Worm (Caenorhabditis elegans) whole organism, early embryonic: ENCODE measurements around the gene rnst-2.

Experiments
- B0310.2 ChIP-seq: sonication (generic microtip); optimal IDR thresholded peaks from 2 replicates; lab custom pipeline; 2016; ENCODE audit warnings: mild to moderate bottlenecking, missing genetic modification characterization, missing compliant biosample characterization
- F13C5.2 ChIP-seq: sonication (generic microtip); optimal IDR thresholded peaks from 2 replicates; lab custom pipeline; 2017; ENCODE audit warnings: mild to moderate bottlenecking, missing genetic modification characterization, inconsistent platforms, missing compliant biosample characterization
- aly-1 ChIP-seq: sonication (generic microtip); optimal IDR thresholded peaks from 2 replicates; lab custom pipeline; 2016; ENCODE audit warnings: missing genetic modification characterization, missing compliant biosample characterization
- ama-1 ChIP-seq: fragments of 150-350 bp; optimal IDR thresholded peaks from 2 replicates; lab custom pipeline; 2014
- ceh-13 ChIP-seq: fragments of 200-800 bp; sonication (Bioruptor generic); optimal IDR thresholded peaks from 2 replicates; lab custom pipeline; 2018; ENCODE audit warnings: mild to moderate bottlenecking, missing genetic modification characterization, missing compliant biosample characterization
- ceh-36 ChIP-seq: sonication (generic microtip); optimal IDR thresholded peaks from 2 replicates; lab custom pipeline; 2016; ENCODE audit warnings: missing genetic modification characterization, inconsistent platforms, missing compliant biosample characterization
- ets-7 ChIP-seq: sonication (generic microtip); optimal IDR thresholded peaks from 2 replicates; lab custom pipeline; 2016; ENCODE audit warnings: missing genotype, missing genetic modification characterization, missing compliant biosample characterization
- flt-1 ChIP-seq: fragments of 200-800 bp; sonication (Bioruptor generic); IDR thresholded peaks from 2 replicates; pipeline ENCODE4 v1.3.6; 2022; ENCODE audit warnings: missing genetic modification characterization, missing compliant biosample characterization
- hmbx-1 ChIP-seq: sonication (generic microtip); optimal IDR thresholded peaks from 2 replicates; lab custom pipeline; 2016; ENCODE audit warnings: mild to moderate bottlenecking, missing genetic modification characterization, missing compliant biosample characterization
- hmg-4 ChIP-seq: fragments of 200-800 bp; sonication (Bioruptor generic); optimal IDR thresholded peaks from 2 replicates; lab custom pipeline; 2018; ENCODE audit warnings: mild to moderate bottlenecking, missing genetic modification characterization, missing compliant biosample characterization
- hnd-1 ChIP-seq: sonication (generic microtip); optimal IDR thresholded peaks from 2 replicates; lab custom pipeline; 2016; ENCODE audit warnings: missing genetic modification characterization, missing compliant biosample characterization
- pes-1 ChIP-seq: fragments of 200-800 bp; sonication (Bioruptor generic); IDR thresholded peaks from 2 replicates; pipeline ENCODE4 v1.3.6; 2022; ENCODE audit warnings: missing genetic modification reagents, missing genetic modification characterization, missing compliant biosample characterization
- scrt-1 ChIP-seq: fragments of 200-800 bp; sonication (Bioruptor generic); IDR thresholded peaks from 2 replicates; pipeline ENCODE4 v1.3.6; 2022; ENCODE audit warnings: missing genetic modification characterization, missing compliant biosample characterization
- sea-1 ChIP-seq: fragments of 200-800 bp; sonication (Bioruptor generic); conservative IDR thresholded peaks from 2 replicates; pipeline ENCODE4 v1.3.6; 2022; ENCODE audit warnings: missing genetic modification characterization, missing compliant biosample characterization
- tbx-11 ChIP-seq: fragments of 200-800 bp; sonication (Bioruptor generic); IDR thresholded peaks from 2 replicates; pipeline ENCODE4 v1.3.6; 2022; ENCODE audit warnings: missing genetic modification characterization, missing compliant biosample characterization
- tbx-37 ChIP-seq: fragments of 200-800 bp; sonication (Bioruptor generic); conservative IDR thresholded peaks from 2 replicates; pipeline ENCODE4 v1.3.6; 2022; ENCODE audit warnings: missing genetic modification reagents, missing genetic modification characterization, missing compliant biosample characterization
- tra-4 ChIP-seq: sonication (generic microtip); optimal IDR thresholded peaks from 2 replicates; lab custom pipeline; 2017; ENCODE audit warnings: missing genetic modification characterization, missing compliant biosample characterization

rnst-2 gene

DNA sequence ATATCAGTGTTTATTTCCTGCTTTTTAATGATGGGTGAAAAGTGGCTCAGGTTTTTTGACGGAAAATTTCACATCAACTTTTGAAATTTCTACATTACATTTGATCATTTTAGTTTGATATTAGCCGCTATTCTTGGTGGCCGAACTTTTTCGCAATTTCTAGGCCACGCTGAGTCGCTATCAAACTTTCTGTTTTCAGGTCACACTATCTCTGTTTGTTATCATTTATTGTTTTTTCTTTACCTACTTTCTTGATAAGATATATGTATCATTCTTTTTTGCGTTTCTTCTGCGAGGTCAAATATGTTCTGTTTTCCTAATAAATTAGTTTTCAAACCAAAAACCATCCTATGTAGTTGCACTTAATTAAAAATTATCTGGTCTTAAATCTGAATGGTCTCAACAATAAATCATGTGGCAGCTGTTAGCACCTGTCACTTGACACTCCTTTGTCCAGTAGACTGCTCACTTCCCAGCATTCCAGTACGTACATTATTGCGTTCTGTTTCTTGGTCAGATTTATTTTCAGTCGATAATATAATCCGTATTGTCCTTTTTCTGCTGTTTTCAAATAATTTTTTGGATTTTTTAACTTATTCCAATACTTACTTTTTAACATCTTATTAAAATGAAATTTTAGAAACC lies 1.1 kb upstream of the rnst-2 start:
- TF ChIP-seq ceh-36 (tag; lab: Kevin White, UChicago) (no peak), aly-1 (tag; lab: Kevin White, UChicago) (no peak), tbx-37 (no peak), tra-4 (tag; lab: Kevin White, UChicago) (no peak), hmbx-1 (tag; lab: Kevin White, UChicago) (no peak), flt-1 (GFP tag; lab: Robert Waterston, UW) (no peak), ets-7 (tag; lab: Kevin White, UChicago) (no peak), sea-1 (GFP tag; lab: Robert Waterston, UW) (no peak), ceh-13 (GFP tag; lab: Kevin White, UChicago) (no peak), hnd-1 (tag; lab: Kevin White, UChicago) (no peak), ama-1 (no peak), scrt-1 (GFP tag; lab: Robert Waterston, UW) (no peak), tbx-11 (GFP tag; lab: Robert Waterston, UW) (no peak), pes-1 (GFP tag; lab: Robert Waterston, UW) (no peak), F13C5.2 (tag; lab: Kevin White, UChicago) (no peak)

- no peak for TF ChIP-seq sea-1 (GFP tag; lab: Robert Waterston, UW)
- TF ChIP-seq ets-7 (tag; lab: Kevin White, UChicago): no peak
- TF ChIP-seq scrt-1 (GFP tag; lab: Robert Waterston, UW): no peak
- no peak for TF ChIP-seq flt-1 (GFP tag; lab: Robert Waterston, UW)
- TF ChIP-seq tbx-37: no peak
Measured at ce11 chrV:1064491-1064890, 3.1 kb downstream of the rnst-2 start, which contains the start of gene str-67. Gene str-67, minus strand, starts transcription at chrV:1064591.

DNA sequence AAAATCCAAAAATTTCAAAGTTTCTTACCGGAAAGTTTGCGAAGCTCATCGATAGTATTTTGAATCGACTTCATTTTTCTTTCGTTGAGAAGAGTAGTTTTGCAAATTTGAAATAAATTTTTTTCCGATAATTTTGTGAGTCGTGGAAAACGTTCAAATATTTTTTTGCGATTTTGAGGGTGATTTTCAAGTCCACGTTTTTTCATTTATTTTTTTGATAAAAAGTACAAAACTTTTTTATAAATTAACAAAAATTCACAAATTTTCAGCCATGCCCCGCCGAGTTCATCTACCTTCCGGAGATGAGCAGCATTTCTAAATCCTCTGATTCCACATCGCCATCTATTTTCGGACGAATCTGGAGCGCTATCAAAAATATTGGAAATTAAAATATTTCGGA lies 6.1 kb downstream of the rnst-2 start, which contains the start of gene K10C9.7:
Gene K10C9.7, minus strand, starts transcription at position 101 of the 400 bp plus-strand sequence.
- no peak for TF ChIP-seq sea-1 (GFP tag; lab: Robert Waterston, UW)
- no peak for TF ChIP-seq tbx-37
- TF ChIP-seq tra-4 (tag; lab: Kevin White, UChicago): no peak
- TF ChIP-seq ets-7 (tag; lab: Kevin White, UChicago): no peak
- no peak for TF ChIP-seq B0310.2 (tag; lab: Kevin White, UChicago)
- no peak for TF ChIP-seq ceh-36 (tag; lab: Kevin White, UChicago)
- no peak for TF ChIP-seq hmg-4 (GFP tag; lab: Kevin White, UChicago)
- no peak for TF ChIP-seq hmbx-1 (tag; lab: Kevin White, UChicago)
- no peak for TF ChIP-seq F13C5.2 (tag; lab: Kevin White, UChicago)
- no peak for TF ChIP-seq hnd-1 (tag; lab: Kevin White, UChicago)

DNA sequence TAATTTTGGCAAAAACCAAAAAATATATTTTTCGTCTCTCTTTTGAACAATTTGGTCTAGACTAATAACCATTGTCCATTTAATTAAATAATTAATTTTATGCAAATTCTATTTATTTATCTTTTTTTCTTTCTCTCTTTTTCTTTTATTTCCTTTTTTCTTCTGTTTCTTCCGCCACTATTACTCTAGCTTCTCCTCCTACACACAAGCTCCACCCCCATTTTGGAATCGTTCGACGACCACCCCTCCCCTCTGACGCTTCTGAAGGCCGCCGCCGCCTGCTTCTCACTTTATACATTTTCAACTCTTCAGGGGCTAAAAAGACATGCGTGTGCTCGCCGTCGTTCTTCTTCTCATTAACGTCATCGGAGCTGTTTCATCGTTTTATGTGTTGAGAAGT lies 13.6 kb downstream of the rnst-2 start, which contains the start of gene K10C9.1:
Gene K10C9.1, plus strand, starts transcription at position 301 of the 400 bp plus-strand sequence.
- TF ChIP-seq hnd-1 (tag; lab: Kevin White, UChicago) (no peak), B0310.2 (tag; lab: Kevin White, UChicago) (no peak), sea-1 (GFP tag; lab: Robert Waterston, UW) (no peak), pes-1 (GFP tag; lab: Robert Waterston, UW) (no peak), ets-7 (tag; lab: Kevin White, UChicago) (no peak), tra-4 (tag; lab: Kevin White, UChicago) (no peak), flt-1 (GFP tag; lab: Robert Waterston, UW) (no peak), tbx-11 (GFP tag; lab: Robert Waterston, UW) (no peak), ceh-13 (GFP tag; lab: Kevin White, UChicago) (no peak), aly-1 (tag; lab: Kevin White, UChicago) (no peak), hmbx-1 (tag; lab: Kevin White, UChicago) (no peak), hmg-4 (GFP tag; lab: Kevin White, UChicago) (no peak), ceh-36 (tag; lab: Kevin White, UChicago) (no peak), ama-1 (no peak), scrt-1 (GFP tag; lab: Robert Waterston, UW) (no peak)

DNA sequence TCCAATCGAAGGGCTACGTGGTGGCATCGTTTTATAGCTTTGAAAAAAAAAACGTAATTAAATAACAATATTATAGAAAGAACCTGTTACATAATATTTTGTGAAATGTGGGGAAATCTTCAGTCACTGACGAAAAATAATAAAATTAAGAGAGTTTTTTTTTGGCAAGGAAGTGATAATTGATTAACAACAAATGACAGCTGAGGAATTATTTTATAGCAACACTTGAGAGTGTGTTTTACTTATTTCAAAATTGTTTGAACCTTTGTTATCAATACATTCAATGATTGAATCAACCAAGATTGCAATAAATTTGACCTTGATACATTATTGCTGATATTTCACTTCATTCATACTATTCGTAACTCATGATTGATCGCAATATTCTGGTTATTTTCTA lies 22.6 kb downstream of the rnst-2 start, which contains the start of gene Y50D4B.6:
Gene Y50D4B.6, plus strand, starts transcription at position 301 of the 400 bp plus-strand sequence.
- no peak for TF ChIP-seq tbx-37
- TF ChIP-seq tbx-11 (GFP tag; lab: Robert Waterston, UW): no peak
- no peak for TF ChIP-seq sea-1 (GFP tag; lab: Robert Waterston, UW)
- TF ChIP-seq F13C5.2 (tag; lab: Kevin White, UChicago): no peak
- no peak for TF ChIP-seq ceh-36 (tag; lab: Kevin White, UChicago)
- no peak for TF ChIP-seq pes-1 (GFP tag; lab: Robert Waterston, UW)
- TF ChIP-seq ceh-13 (GFP tag; lab: Kevin White, UChicago): no peak
- no peak for TF ChIP-seq ama-1
- no peak for TF ChIP-seq scrt-1 (GFP tag; lab: Robert Waterston, UW)
- no peak for TF ChIP-seq aly-1 (tag; lab: Kevin White, UChicago)
- no peak for TF ChIP-seq hnd-1 (tag; lab: Kevin White, UChicago)
- TF ChIP-seq flt-1 (GFP tag; lab: Robert Waterston, UW): no peak
- no peak for TF ChIP-seq B0310.2 (tag; lab: Kevin White, UChicago)
- TF ChIP-seq hmbx-1 (tag; lab: Kevin White, UChicago): no peak
- TF ChIP-seq tra-4 (tag; lab: Kevin White, UChicago): no peak
- no peak for TF ChIP-seq ets-7 (tag; lab: Kevin White, UChicago)
- TF ChIP-seq hmg-4 (GFP tag; lab: Kevin White, UChicago): no peak

DNA sequence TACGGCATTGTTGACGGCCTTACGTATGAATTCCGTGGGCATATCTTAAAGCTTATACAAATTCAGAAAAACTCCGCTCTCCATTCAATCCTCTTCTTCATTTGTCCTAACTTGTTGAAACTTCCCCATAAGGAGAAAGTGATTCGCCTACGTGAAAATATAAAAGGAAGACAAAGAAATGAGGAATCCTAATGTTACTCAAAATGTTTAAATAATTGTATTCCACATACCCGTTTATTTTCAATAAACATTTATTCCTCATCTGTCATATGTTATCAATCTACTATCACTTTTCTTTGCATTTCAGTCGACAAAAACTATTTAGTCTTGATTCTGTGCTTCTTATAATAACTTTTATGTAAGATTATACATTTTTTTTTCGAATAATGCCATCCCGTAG lies 26.6 kb downstream of the rnst-2 start, which contains the start of gene clec-203:
Gene clec-203, plus strand, starts transcription at position 301 of the 400 bp plus-strand sequence.
- TF ChIP-seq ets-7 (tag; lab: Kevin White, UChicago) (no peak), ama-1 (no peak), ceh-13 (GFP tag; lab: Kevin White, UChicago) (no peak), F13C5.2 (tag; lab: Kevin White, UChicago) (no peak), tbx-37 (no peak), scrt-1 (GFP tag; lab: Robert Waterston, UW) (no peak), hnd-1 (tag; lab: Kevin White, UChicago) (no peak), pes-1 (GFP tag; lab: Robert Waterston, UW) (no peak), hmg-4 (GFP tag; lab: Kevin White, UChicago) (no peak), B0310.2 (tag; lab: Kevin White, UChicago) (no peak), flt-1 (GFP tag; lab: Robert Waterston, UW) (no peak), tbx-11 (GFP tag; lab: Robert Waterston, UW) (no peak), aly-1 (tag; lab: Kevin White, UChicago) (no peak), sea-1 (GFP tag; lab: Robert Waterston, UW) (no peak), hmbx-1 (tag; lab: Kevin White, UChicago) (no peak), ceh-36 (tag; lab: Kevin White, UChicago) (no peak), tra-4 (tag; lab: Kevin White, UChicago) (no peak)
